Worm (Caenorhabditis elegans) whole organism, young adult: ENCODE measurements around the gene fbxb-106.

Experiments used
- B0019.2 ChIP-seq: fragments of 200-800 bp; sonication (Bioruptor generic); conservative IDR thresholded peaks from 2 replicates; pipeline ENCODE4 v1.3.6; 2022; ENCODE audit warnings: missing genetic modification reagents, missing genetic modification characterization, missing compliant biosample characterization
- B0035.1 ChIP-seq: sonication (generic microtip); optimal IDR thresholded peaks from 2 replicates; lab custom pipeline; 2016; ENCODE audit warnings: missing genetic modification characterization, mild to moderate bottlenecking, missing compliant biosample characterization, missing genotype, missing genetic modification reagents
- F22D6.2 ChIP-seq: sonication (generic microtip); optimal IDR thresholded peaks from 2 replicates; lab custom pipeline; 2016; ENCODE audit warnings: mild to moderate bottlenecking, missing genetic modification characterization, missing compliant biosample characterization
- F39B2.1 ChIP-seq: fragments of 200-800 bp; sonication (Bioruptor generic); IDR thresholded peaks from 2 replicates; pipeline ENCODE4 v1.3.6; 2022; ENCODE audit warnings: missing genetic modification reagents, missing genetic modification characterization, missing compliant biosample characterization
- F57A8.1 ChIP-seq: fragments of 200-800 bp; sonication (Bioruptor generic); optimal IDR thresholded peaks from 2 replicates; lab custom pipeline; 2018; ENCODE audit warnings: mild to moderate bottlenecking, missing genetic modification characterization, moderate library complexity, missing compliant biosample characterization
- T07F8.4 ChIP-seq: sonication (generic microtip); optimal IDR thresholded peaks from 2 replicates; lab custom pipeline; 2016; ENCODE audit warnings: mild to moderate bottlenecking, missing genetic modification characterization, moderate library complexity, missing compliant biosample characterization
- Y95B8A.8 ChIP-seq: fragments of 200-800 bp; sonication (Bioruptor generic); IDR thresholded peaks from 2 replicates; pipeline ENCODE4 v1.3.6; 2022; ENCODE audit warnings: missing genetic modification reagents, missing genetic modification characterization, missing compliant biosample characterization
- ZK185.1 ChIP-seq: sonication (generic microtip); optimal IDR thresholded peaks from 2 replicates; lab custom pipeline; 2016; ENCODE audit warnings: mild to moderate bottlenecking, missing genetic modification characterization, missing compliant biosample characterization; ENCODE audit not compliant: poor library complexity, severe bottlenecking
- atf-7 ChIP-seq: sonication (generic microtip); optimal IDR thresholded peaks from 2 replicates; lab custom pipeline; 2017; ENCODE audit warnings: mild to moderate bottlenecking, missing genetic modification characterization, missing compliant biosample characterization
- athp-1 ChIP-seq: sonication (generic microtip); optimal IDR thresholded peaks from 2 replicates; lab custom pipeline; 2017; ENCODE audit warnings: mild to moderate bottlenecking, missing genetic modification characterization, missing compliant biosample characterization
- cebp-1 ChIP-seq, 2 experiments: fragments of 200-800 bp in 1 of 2; sonication (Bioruptor generic) in 1 of 2; sonication (generic microtip) in 1 of 2; IDR thresholded peaks in 1 of 2; optimal IDR thresholded peaks in 1 of 2; 2 replicates each; pipeline versions ENCODE4 v1.3.6 to Lab custom; 2017 to 2022; ENCODE audit warnings: missing compliant biosample characterization in 2 of 2, missing genetic modification characterization in 2 of 2, mild to moderate bottlenecking in 1 of 2, missing genetic modification reagents in 1 of 2, moderate library complexity in 1 of 2
- ceh-100 ChIP-seq: fragments of 200-800 bp; sonication (Bioruptor generic); IDR thresholded peaks from 2 replicates; pipeline ENCODE4 v1.3.6; 2022; ENCODE audit warnings: missing genetic modification reagents, missing genetic modification characterization, missing compliant biosample characterization
- chd-7 ChIP-seq: sonication (generic microtip); optimal IDR thresholded peaks from 2 replicates; lab custom pipeline; 2016; ENCODE audit warnings: mild to moderate bottlenecking, missing genetic modification characterization, moderate library complexity, missing compliant biosample characterization
- dox-1 ChIP-seq: fragments of 200-800 bp; sonication (Bioruptor generic); IDR thresholded peaks from 2 replicates; pipeline ENCODE4 v1.3.6; 2022; ENCODE audit warnings: missing genetic modification reagents, missing genetic modification characterization, missing compliant biosample characterization
- dpff-1 ChIP-seq: sonication (generic microtip); optimal IDR thresholded peaks from 2 replicates; lab custom pipeline; 2017; ENCODE audit warnings: mild to moderate bottlenecking, missing genetic modification characterization, missing compliant biosample characterization
- egl-44 ChIP-seq: fragments of 200-800 bp; sonication (Bioruptor generic); IDR thresholded peaks from 2 replicates; pipeline ENCODE4 v1.3.6; 2022; ENCODE audit warnings: missing genetic modification reagents, missing genetic modification characterization, missing compliant biosample characterization
- egrh-3 ChIP-seq: fragments of 200-800 bp; sonication (Bioruptor generic); IDR thresholded peaks from 2 replicates; pipeline ENCODE4 v1.3.6; 2022; ENCODE audit warnings: missing genetic modification reagents, missing genetic modification characterization, missing compliant biosample characterization
- ekl-4 ChIP-seq: fragments of 200-800 bp; sonication (Bioruptor generic); IDR thresholded peaks from 2 replicates; pipeline ENCODE4 v1.3.6; 2022; ENCODE audit warnings: missing genetic modification reagents, missing genetic modification characterization, missing compliant biosample characterization
- hmg-1.2 ChIP-seq: fragments of 200-800 bp; sonication (Bioruptor generic); IDR thresholded peaks from 2 replicates; pipeline ENCODE4 v1.3.6; 2022; ENCODE audit warnings: missing genetic modification reagents, missing genetic modification characterization, missing compliant biosample characterization
- let-607 ChIP-seq, 2 experiments: fragments of 200-800 bp in 1 of 2; sonication (Bioruptor generic) in 1 of 2; sonication (generic microtip) in 1 of 2; optimal IDR thresholded peaks; 2 replicates each; lab custom pipeline; 2016 to 2018; ENCODE audit warnings: mild to moderate bottlenecking in 2 of 2, missing compliant biosample characterization in 2 of 2, missing genetic modification characterization in 2 of 2, moderate library complexity in 2 of 2, missing genotype in 1 of 2
- lin-26 ChIP-seq: fragments of 200-800 bp; sonication (Bioruptor generic); IDR thresholded peaks from 2 replicates; pipeline ENCODE4 v1.3.6; 2022; ENCODE audit warnings: missing genetic modification reagents, missing genetic modification characterization, missing compliant biosample characterization
- lin-35 ChIP-seq, 3 experiments: fragments of 150-350 bp in 2 of 3; sonication (generic microtip) in 1 of 3; optimal IDR thresholded peaks; 2 replicates each; lab custom pipeline; 2014 to 2018; ENCODE audit warnings: missing biosample characterization in 3 of 3, missing genetic modification characterization in 3 of 3, missing genetic modification reagents in 3 of 3
- lin-40 ChIP-seq: sonication (generic microtip); optimal IDR thresholded peaks from 2 replicates; lab custom pipeline; 2016; ENCODE audit warnings: missing genetic modification characterization, mild to moderate bottlenecking, missing compliant biosample characterization, missing genotype, missing genetic modification reagents
- lsl-1 ChIP-seq: fragments of 200-800 bp; sonication (Bioruptor generic); optimal IDR thresholded peaks from 2 replicates; lab custom pipeline; 2018; ENCODE audit warnings: mild to moderate bottlenecking, missing genetic modification characterization, moderate library complexity, missing compliant biosample characterization
- mcd-1 ChIP-seq: fragments of 200-800 bp; sonication (Bioruptor generic); IDR thresholded peaks from 2 replicates; pipeline ENCODE4 v1.3.6; 2022; ENCODE audit warnings: missing genetic modification reagents, missing genetic modification characterization, missing compliant biosample characterization
- mes-4 ChIP-seq: sonication (generic microtip); optimal IDR thresholded peaks from 2 replicates; lab custom pipeline; 2016; ENCODE audit warnings: missing genotype, missing genetic modification characterization, missing compliant biosample characterization
- mxl-1 ChIP-seq: sonication (generic microtip); optimal IDR thresholded peaks from 2 replicates; lab custom pipeline; 2016; ENCODE audit warnings: missing genetic modification characterization, missing compliant biosample characterization
- nfyb-1 ChIP-seq: fragments of 200-800 bp; sonication (Bioruptor generic); IDR thresholded peaks from 2 replicates; pipeline ENCODE4 v1.3.6; 2022; ENCODE audit warnings: missing genetic modification reagents, missing genetic modification characterization, missing compliant biosample characterization
- nhr-80 ChIP-seq: sonication (generic microtip); optimal IDR thresholded peaks from 2 replicates; lab custom pipeline; 2016; ENCODE audit warnings: missing genetic modification characterization, missing compliant biosample characterization
- nhr-90 ChIP-seq: sonication (generic microtip); optimal IDR thresholded peaks from 2 replicates; lab custom pipeline; 2016; ENCODE audit warnings: missing genotype, mild to moderate bottlenecking, missing genetic modification characterization, missing compliant biosample characterization
- rcor-1 ChIP-seq: fragments of 200-800 bp; sonication (Bioruptor generic); IDR thresholded peaks from 2 replicates; pipeline ENCODE4 v1.3.6; 2022; ENCODE audit warnings: missing genetic modification reagents, missing genetic modification characterization, missing compliant biosample characterization
- sdz-38 ChIP-seq: sonication (generic microtip); optimal IDR thresholded peaks from 2 replicates; lab custom pipeline; 2016; ENCODE audit warnings: missing genotype, missing genetic modification characterization, missing compliant biosample characterization
- sptf-2 ChIP-seq: fragments of 200-800 bp; sonication (Bioruptor generic); optimal IDR thresholded peaks from 2 replicates; lab custom pipeline; 2018; ENCODE audit warnings: mild to moderate bottlenecking, missing genetic modification characterization, missing compliant biosample characterization
- tbp1 ChIP-seq: fragments of 200-800 bp; sonication (Bioruptor generic); optimal IDR thresholded peaks from 2 replicates; lab custom pipeline; 2018; ENCODE audit warnings: mild to moderate bottlenecking, missing genetic modification characterization, missing compliant biosample characterization
- tbx-9 ChIP-seq: sonication (generic microtip); optimal IDR thresholded peaks from 2 replicates; lab custom pipeline; 2016; ENCODE audit warnings: borderline replicate concordance, missing genetic modification characterization, inconsistent platforms, missing compliant biosample characterization
- zfh-2 ChIP-seq: fragments of 200-800 bp; sonication (Bioruptor generic); conservative IDR thresholded peaks from 2 replicates; pipeline ENCODE4 v1.3.6; 2022; ENCODE audit warnings: missing genetic modification reagents, missing genetic modification characterization, missing compliant biosample characterization
- ztf-26 ChIP-seq: sonication (generic microtip); optimal IDR thresholded peaks from 2 replicates; lab custom pipeline; 2017; ENCODE audit warnings: missing genetic modification characterization, missing compliant biosample characterization

The fbxb-106 gene

ce11 chrII:2800550-2801233 is 38.5 kb downstream of the fbxb-106 start, which contains the start of gene nhr-119:
nhr-119 (minus strand) TSS chrII:2800600.
- TF ChIP-seq nhr-90, result no peak
- peak; percentile 48; the same call in 1 of the 2 replicates for TF ChIP-seq dox-1 (GFP tag; lab: Robert Waterston, UW)
- no peak for TF ChIP-seq sdz-38 (tag; lab: Kevin White, UChicago)
- peak; percentile 23 for TF ChIP-seq atf-7 (tag; lab: Kevin White, UChicago)
- peak; percentile 5 for TF ChIP-seq chd-7 (tag; lab: Kevin White, UChicago)
- no peak for TF ChIP-seq cebp-1 (GFP tag; IDR thresholded peaks at IDR 0.05; lab: Robert Waterston, UW)
- peak; percentile 42 for TF ChIP-seq cebp-1 (tag; optimal IDR thresholded peaks at IDR 0.05; lab: Kevin White, UChicago)
- no peak for TF ChIP-seq F39B2.1 (GFP tag; lab: Robert Waterston, UW)
- TF ChIP-seq dpff-1 (tag; lab: Kevin White, UChicago), result no peak
- no peak for TF ChIP-seq T07F8.4
- TF ChIP-seq mcd-1 (GFP tag; lab: Robert Waterston, UW), result peak; percentile 57
- TF ChIP-seq tbp1, result peak; percentile 15
- TF ChIP-seq ztf-26, result peak; percentile 61
- peak in 1 of 3 experiments; percentile 41 for TF ChIP-seq lin-35 (GFP tag; optimal IDR thresholded peaks at IDR 0.05; lab: Kevin White, UChicago)
- TF ChIP-seq egl-44, result no peak
- no peak for TF ChIP-seq F57A8.1
- no peak for TF ChIP-seq lin-26 (GFP tag; lab: Robert Waterston, UW)
- 0 out of 2 replicates have a peak, but pooled peaks have one; percentile 24 for TF ChIP-seq nfyb-1 (GFP tag; lab: Robert Waterston, UW)
- TF ChIP-seq nhr-80 (tag; lab: Kevin White, UChicago), result peak; percentile 67
- no peak for TF ChIP-seq mes-4 (tag; lab: Kevin White, UChicago)
- no peak for TF ChIP-seq Y95B8A.8
- no peak for TF ChIP-seq athp-1 (tag; lab: Kevin White, UChicago)
- no peak for TF ChIP-seq ceh-100
- TF ChIP-seq ekl-4 (GFP tag; lab: Robert Waterston, UW), result 0 out of 2 replicates have a peak, but pooled peaks have one; percentile 38
- TF ChIP-seq hmg-1.2, result peak; percentile 82
- peak; percentile 75 for TF ChIP-seq lin-40 (tag; lab: Kevin White, UChicago)
- TF ChIP-seq F22D6.2 (tag; lab: Kevin White, UChicago), result peak; percentile 33
- TF ChIP-seq sptf-2 (GFP tag; lab: Kevin White, UChicago), result no peak
- no peak for TF ChIP-seq lsl-1 (GFP tag; lab: Kevin White, UChicago)
- TF ChIP-seq let-607 (tag; optimal IDR thresholded peaks at IDR 0.05; lab: Kevin White, UChicago), result peak in 1 of 2 experiments; percentile 42
- no peak for TF ChIP-seq rcor-1
- TF ChIP-seq egrh-3, result peak; percentile 66
- no peak for TF ChIP-seq ZK185.1 (tag; lab: Kevin White, UChicago)
- no peak for TF ChIP-seq tbx-9 (tag; lab: Kevin White, UChicago)

- TF ChIP-seq rcor-1 (no peak), hmg-1.2 (peak; percentile 55), zfh-2 (GFP tag; lab: Robert Waterston, UW) (peak; percentile 58; the same call in 1 of the 2 replicates), mxl-1 (tag; lab: Kevin White, UChicago) (no peak), B0035.1 (tag; lab: Kevin White, UChicago) (no peak), sdz-38 (tag; lab: Kevin White, UChicago) (no peak), B0019.2 (GFP tag; lab: Robert Waterston, UW) (no peak)
Measured at ce11 chrII:2801764-2802163, 39.6 kb downstream of the fbxb-106 start.
